Fruit fly (Drosophila melanogaster) whole organism, prepupa: ENCODE results near the gene CG32988.

Experiments
- CG11762 ChIP-seq: fragments of 200-800 bp; sonication (Bioruptor generic); optimal IDR thresholded peaks from 3 replicates; lab custom pipeline; 2016; ENCODE audit warnings: missing biosample characterization, missing genetic modification characterization; ENCODE audit not compliant: insufficient read depth
- CG1621 ChIP-seq: fragments of 200-800 bp; sonication (Bioruptor generic); optimal IDR thresholded peaks from 3 replicates; lab custom pipeline; 2018; ENCODE audit warnings: missing biosample characterization, mild to moderate bottlenecking, missing genetic modification characterization
- CG16779 ChIP-seq: fragments of 200-800 bp; sonication (Bioruptor generic); optimal IDR thresholded peaks from 3 replicates; lab custom pipeline; 2017; ENCODE audit warnings: missing biosample characterization, mild to moderate bottlenecking, missing genetic modification characterization
- CG6163 ChIP-seq: fragments of 200-800 bp; sonication (Bioruptor generic); IDR thresholded peaks from 3 replicates; pipeline ENCODE4 v1.3.6; 2022; ENCODE audit warnings: missing biosample characterization, missing genetic modification characterization
- CG7368 ChIP-seq: fragments of 200-800 bp; sonication (Bioruptor generic); optimal IDR thresholded peaks from 3 replicates; lab custom pipeline; 2016; ENCODE audit warnings: missing biosample characterization, missing genetic modification characterization
- Ets96B ChIP-seq: fragments of 200-800 bp; optimal IDR thresholded peaks from 2 replicates; lab custom pipeline; 2019; ENCODE audit warnings: missing biosample characterization, mild to moderate bottlenecking, missing genetic modification characterization, moderate library complexity
- Gug ChIP-seq: fragments of 200-800 bp; sonication (Bioruptor generic); IDR thresholded peaks from 2 replicates; pipeline ENCODE4 v1.3.6; 2022; ENCODE audit warnings: missing biosample characterization, missing genetic modification characterization
- Sox102F ChIP-seq: fragments of 200-800 bp; sonication (Bioruptor generic); optimal IDR thresholded peaks from 2 replicates; lab custom pipeline; 2016; ENCODE audit warnings: missing biosample characterization, mild to moderate bottlenecking, missing genetic modification characterization
- cyc ChIP-seq: fragments of 200-800 bp; sonication (Bioruptor generic); optimal IDR thresholded peaks from 3 replicates; lab custom pipeline; 2016; ENCODE audit warnings: missing biosample characterization, missing genetic modification characterization
- eg ChIP-seq: fragments of 200-800 bp; sonication (Bioruptor generic); IDR thresholded peaks from 3 replicates; pipeline ENCODE4 v1.3.6; 2022; ENCODE audit warnings: missing biosample characterization, missing genetic modification characterization
- lz ChIP-seq: fragments of 200-800 bp; sonication (Bioruptor generic); optimal IDR thresholded peaks from 3 replicates; lab custom pipeline; 2016; ENCODE audit warnings: missing biosample characterization, missing genetic modification characterization
- net ChIP-seq: fragments of 200-800 bp; sonication (Bioruptor generic); optimal IDR thresholded peaks from 3 replicates; lab custom pipeline; 2016; ENCODE audit warnings: missing biosample characterization, missing genetic modification characterization
- ss ChIP-seq, 2 experiments: fragments of 200-800 bp; sonication (Bioruptor generic); optimal IDR thresholded peaks; 2 replicates in 1 of 2; 3 replicates in 1 of 2; lab custom pipeline; 2017 to 2018; ENCODE audit warnings: mild to moderate bottlenecking in 2 of 2, missing biosample characterization in 2 of 2, missing genetic modification characterization in 2 of 2, moderate library complexity in 1 of 2

dm6 chr2L:8842262-8842561 is 22.5 kb upstream of the CG32988 start:
- no peak for TF ChIP-seq net (GFP tag; lab: Kevin White, UChicago)
- no peak for TF ChIP-seq CG1621 (tag; lab: Kevin White, UChicago)
- no peak for TF ChIP-seq eg (GFP tag; lab: Robert Waterston, UW)
- no peak for TF ChIP-seq Gug (GFP tag; lab: Robert Waterston, UW)
- TF ChIP-seq CG7368 (GFP tag; lab: Kevin White, UChicago): no peak
- no peak for TF ChIP-seq lz
- no peak for TF ChIP-seq CG6163 (GFP tag; lab: Robert Waterston, UW)
- TF ChIP-seq cyc (GFP tag; lab: Kevin White, UChicago): no peak
- no peak for TF ChIP-seq CG11762 (GFP tag; lab: Kevin White, UChicago)
- TF ChIP-seq CG16779 (tag; lab: Kevin White, UChicago): no peak
- TF ChIP-seq Sox102F (GFP tag; lab: Kevin White, UChicago): no peak
- no peak for TF ChIP-seq ss (GFP tag; optimal IDR thresholded peaks at IDR 0.05; lab: Kevin White, UChicago)
- no peak for TF ChIP-seq Ets96B (tag; lab: Kevin White, UChicago)
